ENCODE assay signal across 4 fruit fly cellular contexts in genomic region chr2L:5256036-5256846, dm6.
A peak's percentile ranks its signal among the peaks of the same experiment; 100 is the strongest.
TF ChIP-seq lines count a peak whose summit lies in the region.

No protein-coding gene starts in this region.

TF ChIP-seq in whole organism, embryonic, 481 proteins besides CTCF, POLR2A, EP300 and RAD21 (continued from another document and continues in another):
- TF ChIP-seq Atf-2 (GFP tag; optimal IDR thresholded peaks at IDR 0.05; lab: Kevin White, UChicago) (peak; percentile 3), CG15011 (GFP tag; optimal IDR thresholded peaks at IDR 0.05; lab: Kevin White, UChicago) (peak; percentile 19), jigr1 (GFP tag; IDR thresholded peaks at IDR 0.05; lab: Robert Waterston, UW) (no peak), HLH54F (GFP tag; optimal IDR thresholded peaks at IDR 0.05; lab: Kevin White, UChicago) (no peak), sens (GFP tag; lab: Kevin White, UChicago) (peak; percentile 92), CG17361 (GFP tag; IDR thresholded peaks at IDR 0.05; lab: Robert Waterston, UW) (no peak; the same call in 2 of the 3 replicates), CG17186 (GFP tag; optimal IDR thresholded peaks at IDR 0.05; lab: Kevin White, UChicago) (peak; percentile 36), lov (optimal IDR thresholded peaks at IDR 0.05; lab: Kevin White, UChicago) (no peak), lov (GFP tag; IDR thresholded peaks at IDR 0.05; lab: Robert Waterston, UW) (peak; percentile 80; the same call in 2 of the 3 replicates), Bgb (GFP tag; IDR thresholded peaks at IDR 0.05; lab: Robert Waterston, UW; ENCODE audit: partially characterized antibody) (no peak), sens-2 (GFP tag; IDR thresholded peaks at IDR 0.05; lab: Robert Waterston, UW) (no peak), CG8089 (GFP tag; optimal IDR thresholded peaks at IDR 0.05; lab: Kevin White, UChicago) (peak; percentile 64), Spps (tag; optimal IDR thresholded peaks at IDR 0.05; lab: Kevin White, UChicago) (peak; percentile 51), cg (GFP tag; optimal IDR thresholded peaks at IDR 0.05; lab: Kevin White, UChicago) (peak; percentile 6), CG11456 (GFP tag; IDR thresholded peaks at IDR 0.05; lab: Robert Waterston, UW) (no peak), Nf-YB (GFP tag; optimal IDR thresholded peaks at IDR 0.05; lab: Kevin White, UChicago) (peak; percentile 35), dm (GFP tag; optimal IDR thresholded peaks at IDR 0.05; lab: Kevin White, UChicago) (no peak), bowl (GFP tag; IDR thresholded peaks at IDR 0.05; lab: Robert Waterston, UW) (no peak), CG14441 (GFP tag; IDR thresholded peaks at IDR 0.05; lab: Robert Waterston, UW) (peak; percentile 29; the same call in 1 of the 2 replicates), CG15514 (GFP tag; optimal IDR thresholded peaks at IDR 0.05; lab: Kevin White, UChicago) (no peak), Mrtf (GFP tag; IDR thresholded peaks at IDR 0.05; lab: Robert Waterston, UW) (no peak), TFAM (GFP tag; optimal IDR thresholded peaks at IDR 0.05; lab: Kevin White, UChicago) (peak; percentile 51), CG13424 (tag; optimal IDR thresholded peaks at IDR 0.05; lab: Kevin White, UChicago) (peak; percentile 34), CG31441 (GFP tag; IDR thresholded peaks at IDR 0.05; lab: Robert Waterston, UW) (peak; percentile 55), prd (optimal IDR thresholded peaks at IDR 0.05; lab: Kevin White, UChicago) (no peak), prd (GFP tag; IDR thresholded peaks at IDR 0.05; lab: Robert Waterston, UW) (peak; percentile 20; the same call in 1 of the 3 replicates), Hsf (GFP tag; optimal IDR thresholded peaks at IDR 0.05; lab: Kevin White, UChicago) (peak; percentile 27), chinmo (GFP tag; IDR thresholded peaks at IDR 0.05; lab: Robert Waterston, UW; ENCODE audit: partially characterized antibody) (0 out of 4 replicates have a peak, but pooled peaks have one; percentile 25), nau (GFP tag; optimal IDR thresholded peaks at IDR 0.05; lab: Kevin White, UChicago) (peak; percentile 37), cato (GFP tag; optimal IDR thresholded peaks at IDR 0.05; lab: Kevin White, UChicago; ENCODE audit: borderline replicate concordance) (peak; percentile 8), CG10147 (GFP tag; optimal IDR thresholded peaks at IDR 0.05; lab: Kevin White, UChicago) (no peak), Dip2 (GFP tag; IDR thresholded peaks at IDR 0.05; lab: Robert Waterston, UW) (no peak)

TF ChIP-seq in whole organism, prepupa, 60 proteins besides CTCF, POLR2A, EP300 and RAD21 (continued from another document and continues in another):
- TF ChIP-seq CG8119 (GFP tag; IDR thresholded peaks at IDR 0.05; lab: Robert Waterston, UW) (peak; percentile 44; the same call in 1 of the 3 replicates), CG7368 (GFP tag; optimal IDR thresholded peaks at IDR 0.05; lab: Kevin White, UChicago) (peak; percentile 64), Ets96B (tag; optimal IDR thresholded peaks at IDR 0.05; lab: Kevin White, UChicago) (peak; percentile 74), salr (GFP tag; optimal IDR thresholded peaks at IDR 0.05; lab: Kevin White, UChicago) (peak; percentile 4 to 32), OdsH (GFP tag; optimal IDR thresholded peaks at IDR 0.05; lab: Kevin White, UChicago) (peak; percentile 68), CG16779 (tag; optimal IDR thresholded peaks at IDR 0.05; lab: Kevin White, UChicago) (no peak), CG6163 (GFP tag; IDR thresholded peaks at IDR 0.05; lab: Robert Waterston, UW) (peak; percentile 80), Sox102F (GFP tag; optimal IDR thresholded peaks at IDR 0.05; lab: Kevin White, UChicago) (peak; percentile 86), CG9139 (GFP tag; optimal IDR thresholded peaks at IDR 0.05; lab: Kevin White, UChicago) (peak; percentile 12), CG10631 (GFP tag; optimal IDR thresholded peaks at IDR 0.05; lab: Kevin White, UChicago) (peak; percentile 51), fkh (GFP tag; optimal IDR thresholded peaks at IDR 0.05; lab: Kevin White, UChicago) (peak; percentile 90), Eip78C (GFP tag; lab: Kevin White, UChicago) (peak; percentile 88), CG11902 (GFP tag; optimal IDR thresholded peaks at IDR 0.05; lab: Kevin White, UChicago) (peak; percentile 56), Hr38 (GFP tag; optimal IDR thresholded peaks at IDR 0.05; lab: Kevin White, UChicago) (no peak), CG8319 (GFP tag; optimal IDR thresholded peaks at IDR 0.05; lab: Kevin White, UChicago) (peak; percentile 30), esn (GFP tag; optimal IDR thresholded peaks at IDR 0.05; lab: Kevin White, UChicago) (peak; percentile 88), CG6808 (GFP tag; optimal IDR thresholded peaks at IDR 0.05; lab: Kevin White, UChicago) (peak; percentile 49), Hr4 (GFP tag; optimal IDR thresholded peaks at IDR 0.05; lab: Kevin White, UChicago) (peak; percentile 51), Met (GFP tag; optimal IDR thresholded peaks at IDR 0.05; lab: Kevin White, UChicago) (peak; percentile 89), CG8632 (GFP tag; optimal IDR thresholded peaks at IDR 0.05; lab: Kevin White, UChicago) (peak; percentile 64), net (GFP tag; optimal IDR thresholded peaks at IDR 0.05; lab: Kevin White, UChicago) (peak; percentile 56), ss (GFP tag; optimal IDR thresholded peaks at IDR 0.05; lab: Kevin White, UChicago) (peak; percentile 26 to 54), CG32006 (GFP tag; optimal IDR thresholded peaks at IDR 0.05; lab: Kevin White, UChicago) (peak; percentile 26), fd59A (GFP tag; optimal IDR thresholded peaks at IDR 0.05; lab: Kevin White, UChicago) (peak; percentile 3), topi (GFP tag; optimal IDR thresholded peaks at IDR 0.05; lab: Kevin White, UChicago) (peak; percentile 84), lz (GFP tag; optimal IDR thresholded peaks at IDR 0.05; lab: Kevin White, UChicago) (peak; percentile 84), CG15336 (GFP tag; IDR thresholded peaks at IDR 0.05; lab: Robert Waterston, UW) (no peak), CG34406 (GFP tag; optimal IDR thresholded peaks at IDR 0.05; lab: Kevin White, UChicago) (peak; percentile 61), Sox15 (GFP tag; optimal IDR thresholded peaks at IDR 0.05; lab: Kevin White, UChicago) (peak; percentile 54), CG10669 (GFP tag; optimal IDR thresholded peaks at IDR 0.05; lab: Kevin White, UChicago) (peak; percentile 59), fd85E (GFP tag; optimal IDR thresholded peaks at IDR 0.05; lab: Kevin White, UChicago) (no peak), Hr39 (GFP tag; optimal IDR thresholded peaks at IDR 0.05; lab: Kevin White, UChicago) (peak; percentile 85), Gug (GFP tag; IDR thresholded peaks at IDR 0.05; lab: Robert Waterston, UW) (peak; percentile 20; the same call in 1 of the 2 replicates), pdm3 (GFP tag; optimal IDR thresholded peaks at IDR 0.05; lab: Kevin White, UChicago) (peak; percentile 72), svp (GFP tag; lab: Kevin White, UChicago) (peak; percentile 98)

TF ChIP-seq in whole organism, pupa, 21 proteins besides CTCF, POLR2A, EP300 and RAD21 (continued from another document):
- peak; percentile 30 for TF ChIP-seq Ets98B (GFP tag; IDR thresholded peaks at IDR 0.05; lab: Robert Waterston, UW)

TF ChIP-seq in whole organism, wandering third instar larva, 38 proteins besides CTCF, POLR2A, EP300 and RAD21 (continued from another document):
- TF ChIP-seq rgr (GFP tag; optimal IDR thresholded peaks at IDR 0.05; lab: Kevin White, UChicago), result peak; percentile 86
- TF ChIP-seq OdsH (GFP tag; optimal IDR thresholded peaks at IDR 0.05; lab: Kevin White, UChicago), result peak; percentile 75
- peak; percentile 35 for TF ChIP-seq jim (GFP tag; optimal IDR thresholded peaks at IDR 0.05; lab: Kevin White, UChicago)
- TF ChIP-seq N (GFP tag; optimal IDR thresholded peaks at IDR 0.05; lab: Kevin White, UChicago), result no peak
- TF ChIP-seq dl (GFP tag; optimal IDR thresholded peaks at IDR 0.05; lab: Kevin White, UChicago; ENCODE audit: insufficient read depth in 1 of 2, partially characterized antibody in 2 of 2), result no peak
- TF ChIP-seq GATAd (GFP tag; optimal IDR thresholded peaks at IDR 0.05; lab: Kevin White, UChicago), result peak; percentile 3
- no peak for TF ChIP-seq Mio (GFP tag; optimal IDR thresholded peaks at IDR 0.05; lab: Kevin White, UChicago)
- no peak for TF ChIP-seq sv (GFP tag; optimal IDR thresholded peaks at IDR 0.05; lab: Kevin White, UChicago)
- TF ChIP-seq sage (GFP tag; optimal IDR thresholded peaks at IDR 0.05; lab: Kevin White, UChicago), result peak; percentile 60
- TF ChIP-seq woc (GFP tag; optimal IDR thresholded peaks at IDR 0.05; lab: Kevin White, UChicago), result peak; percentile 69
- TF ChIP-seq brk (GFP tag; optimal IDR thresholded peaks at IDR 0.05; lab: Kevin White, UChicago), result peak; percentile 71
- TF ChIP-seq ey (GFP tag; optimal IDR thresholded peaks at IDR 0.05; lab: Kevin White, UChicago), result peak; percentile 86
- TF ChIP-seq Hr83 (GFP tag; optimal IDR thresholded peaks at IDR 0.05; lab: Kevin White, UChicago; ENCODE audit: poor library complexity, severe bottlenecking), result peak; percentile 92
- no peak for TF ChIP-seq Hr78 (GFP tag; optimal IDR thresholded peaks at IDR 0.05; lab: Kevin White, UChicago)
- TF ChIP-seq Dif (GFP tag; optimal IDR thresholded peaks at IDR 0.05; lab: Kevin White, UChicago; ENCODE audit: partially characterized antibody), result no peak
- TF ChIP-seq Dfd (GFP tag; optimal IDR thresholded peaks at IDR 0.05; lab: Kevin White, UChicago), result no peak
